Worm (Caenorhabditis elegans) whole organism, young adult: Measurements from ENCODE around the gene col-147.

ENCODE experiments used
- F57C9.4 ChIP-seq: sonication (generic microtip); optimal IDR thresholded peaks from 2 replicates; lab custom pipeline; 2017; ENCODE audit warnings: mild to moderate bottlenecking, missing genetic modification characterization, missing compliant biosample characterization
- Y67H2A.10 ChIP-seq: fragments of 200-800 bp; sonication (Bioruptor generic); conservative IDR thresholded peaks from 2 replicates; pipeline ENCODE4 v1.3.6; 2022; ENCODE audit warnings: missing genetic modification reagents, missing genetic modification characterization, missing compliant biosample characterization
- ama-1 ChIP-seq, 3 experiments: fragments of 150-350 bp in 1 of 3; sonication (generic microtip) in 2 of 3; optimal IDR thresholded peaks; 2 replicates each; lab custom pipeline; 2014 to 2018; ENCODE audit warnings: missing biosample characterization in 2 of 3, missing genetic modification characterization in 2 of 3, missing genetic modification reagents in 2 of 3
- cebp-1 ChIP-seq, 2 experiments: fragments of 200-800 bp in 1 of 2; sonication (Bioruptor generic) in 1 of 2; sonication (generic microtip) in 1 of 2; IDR thresholded peaks in 1 of 2; optimal IDR thresholded peaks in 1 of 2; 2 replicates each; pipeline versions ENCODE4 v1.3.6 to Lab custom; 2017 to 2022; ENCODE audit warnings: missing compliant biosample characterization in 2 of 2, missing genetic modification characterization in 2 of 2, mild to moderate bottlenecking in 1 of 2, missing genetic modification reagents in 1 of 2, moderate library complexity in 1 of 2
- dox-1 ChIP-seq: fragments of 200-800 bp; sonication (Bioruptor generic); IDR thresholded peaks from 2 replicates; pipeline ENCODE4 v1.3.6; 2022; ENCODE audit warnings: missing genetic modification reagents, missing genetic modification characterization, missing compliant biosample characterization
- ekl-4 ChIP-seq: fragments of 200-800 bp; sonication (Bioruptor generic); IDR thresholded peaks from 2 replicates; pipeline ENCODE4 v1.3.6; 2022; ENCODE audit warnings: missing genetic modification reagents, missing genetic modification characterization, missing compliant biosample characterization
- madf-8 ChIP-seq: fragments of 200-800 bp; sonication (Bioruptor generic); conservative IDR thresholded peaks from 2 replicates; pipeline ENCODE4 v1.3.6; 2022; ENCODE audit warnings: missing genetic modification reagents, missing genetic modification characterization, missing compliant biosample characterization
- snpc-4 ChIP-seq, 5 experiments: fragments of 150-350 bp in 1 of 5; sonication (generic microtip) in 4 of 5; optimal IDR thresholded peaks; 2 replicates each; lab custom pipeline; 2014 to 2018; ENCODE audit warnings: missing genetic modification characterization in 5 of 5, missing biosample characterization in 3 of 5, antibody characterized with exemption in 2 of 5, mild to moderate bottlenecking in 2 of 5, missing compliant biosample characterization in 2 of 5, missing genotype in 2 of 5, moderate library complexity in 2 of 5, missing genetic modification reagents in 1 of 5
- unc-62 ChIP-seq: fragments of 150-350 bp; optimal IDR thresholded peaks from 2 replicates; lab custom pipeline; 2014; ENCODE audit warnings: missing biosample characterization, missing genetic modification reagents, missing genetic modification characterization

DNA sequence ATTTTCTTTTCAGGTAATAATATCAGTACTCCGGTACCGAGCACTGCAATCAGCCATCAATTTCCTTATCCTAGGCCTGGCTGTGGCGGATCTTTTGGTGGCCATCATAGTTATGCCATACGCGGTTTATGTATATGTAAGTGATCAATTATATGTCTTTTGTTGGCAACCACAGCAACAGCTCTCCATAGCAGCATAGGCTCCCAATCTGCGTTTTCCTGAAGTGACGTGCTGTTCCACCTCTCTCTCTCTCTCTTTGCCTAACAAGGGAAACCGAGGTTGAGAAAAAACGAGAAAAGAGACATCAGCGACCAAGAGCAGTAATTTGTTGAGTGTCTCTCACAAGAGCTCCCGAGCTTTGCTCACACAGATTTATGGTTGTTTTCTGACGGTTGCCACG, 23.9 kb downstream of the col-147 start:
- TF ChIP-seq unc-62 (GFP tag; lab: Kevin White, UChicago): no peak
- TF ChIP-seq cebp-1 (GFP tag; IDR thresholded peaks at IDR 0.05; lab: Robert Waterston, UW): no peak
- TF ChIP-seq cebp-1 (tag; optimal IDR thresholded peaks at IDR 0.05; lab: Kevin White, UChicago): no peak
- no peak for TF ChIP-seq madf-8 (GFP tag; lab: Robert Waterston, UW)
- TF ChIP-seq Y67H2A.10 (GFP tag; lab: Robert Waterston, UW): no peak
- no peak for TF ChIP-seq F57C9.4 (tag; lab: Kevin White, UChicago)
- no peak for TF ChIP-seq dox-1
- no peak for TF ChIP-seq snpc-4 (GFP tag; optimal IDR thresholded peaks at IDR 0.05; lab: Kevin White, UChicago)
- no peak for TF ChIP-seq snpc-4 (tag; optimal IDR thresholded peaks at IDR 0.05; lab: Kevin White, UChicago)
- no peak for TF ChIP-seq ama-1 (optimal IDR thresholded peaks at IDR 0.05; lab: Kevin White, UChicago)
- no peak for TF ChIP-seq ama-1 (GFP tag; optimal IDR thresholded peaks at IDR 0.05; lab: Kevin White, UChicago)
- no peak for TF ChIP-seq ekl-4 (GFP tag; lab: Robert Waterston, UW)
